Worm (Caenorhabditis elegans): ENCODE results near the gene str-1.

DNA sequence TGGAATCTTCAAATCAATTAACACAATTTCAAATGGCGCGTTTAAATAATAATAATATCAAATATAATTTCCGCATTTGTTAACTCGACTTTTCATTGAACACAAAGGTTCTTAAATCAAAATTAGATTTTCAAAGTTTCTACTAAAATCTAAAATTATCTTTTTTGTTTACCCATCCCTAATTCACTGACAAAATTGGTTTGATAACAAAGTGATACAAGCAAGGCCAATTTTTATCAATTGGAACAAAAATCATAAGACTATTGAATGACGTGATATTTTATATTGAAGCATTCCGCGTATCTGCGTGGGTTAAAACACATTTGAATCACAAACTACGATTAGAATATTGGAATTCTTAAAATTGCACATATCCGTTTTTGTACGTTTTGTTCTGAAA, 16.8 kb downstream of the str-1 start:
- TF ChIP-seq unc-62 (GFP tag; optimal IDR thresholded peaks at IDR 0.05) (no peak), ceh-28 (tag; optimal IDR thresholded peaks at IDR 0.05) (peak; percentile 18), nhr-12 (tag; optimal IDR thresholded peaks at IDR 0.05) (no peak), unc-39 (tag; optimal IDR thresholded peaks at IDR 0.05) (no peak), pqm-1 (tag; optimal IDR thresholded peaks at IDR 0.05) (peak; percentile 94), R02D3.7 (tag; optimal IDR thresholded peaks at IDR 0.05) (no peak)

All from whole organism, L3 larva.